Worm (Caenorhabditis elegans) whole organism, late embryonic: ENCODE measurements around the gene C34F6.10.

Source experiments
- C08G9.2 ChIP-seq: sonication (generic microtip); optimal IDR thresholded peaks from 2 replicates; lab custom pipeline; 2016; ENCODE audit warnings: mild to moderate bottlenecking, missing genetic modification characterization, moderate library complexity, missing compliant biosample characterization
- F13H6.1 ChIP-seq: sonication (generic microtip); optimal IDR thresholded peaks from 2 replicates; lab custom pipeline; 2016; ENCODE audit warnings: missing genetic modification characterization, missing compliant biosample characterization
- K02D7.2 ChIP-seq: sonication (generic microtip); optimal IDR thresholded peaks from 2 replicates; lab custom pipeline; 2017; ENCODE audit warnings: mild to moderate bottlenecking, missing genetic modification characterization, missing compliant biosample characterization
- K09A11.1 ChIP-seq: sonication (generic microtip); optimal IDR thresholded peaks from 2 replicates; lab custom pipeline; 2017; ENCODE audit warnings: antibody characterized with exemption, mild to moderate bottlenecking, missing genetic modification characterization, missing compliant biosample characterization; ENCODE audit not compliant: insufficient read depth
- ama-1 ChIP-seq: fragments of 150-350 bp; optimal IDR thresholded peaks from 2 replicates; lab custom pipeline; 2014
- ceh-14 ChIP-seq: sonication (generic microtip); optimal IDR thresholded peaks from 2 replicates; lab custom pipeline; 2016; ENCODE audit warnings: missing genotype, missing genetic modification characterization, missing compliant biosample characterization
- ceh-18 ChIP-seq: sonication (generic microtip); optimal IDR thresholded peaks from 2 replicates; lab custom pipeline; 2016; ENCODE audit warnings: missing genetic modification characterization, missing compliant biosample characterization
- ceh-2 ChIP-seq: sonication (generic microtip); optimal IDR thresholded peaks from 2 replicates; lab custom pipeline; 2016; ENCODE audit warnings: missing genotype, missing genetic modification characterization, missing compliant biosample characterization
- ceh-24 ChIP-seq: sonication (generic microtip); optimal IDR thresholded peaks from 2 replicates; lab custom pipeline; 2016; ENCODE audit warnings: mild to moderate bottlenecking, missing genetic modification characterization, missing compliant biosample characterization
- ceh-31 ChIP-seq: sonication (generic microtip); optimal IDR thresholded peaks from 2 replicates; lab custom pipeline; 2016; ENCODE audit warnings: missing genetic modification characterization, missing compliant biosample characterization
- ceh-34 ChIP-seq: sonication (generic microtip); optimal IDR thresholded peaks from 2 replicates; lab custom pipeline; 2016; ENCODE audit warnings: mild to moderate bottlenecking, missing genetic modification characterization, missing compliant biosample characterization
- ceh-9 ChIP-seq: sonication (generic microtip); optimal IDR thresholded peaks from 2 replicates; lab custom pipeline; 2016; ENCODE audit warnings: mild to moderate bottlenecking, missing genetic modification characterization, inconsistent platforms, missing compliant biosample characterization
- dmd-4 ChIP-seq: sonication (generic microtip); optimal IDR thresholded peaks from 2 replicates; lab custom pipeline; 2016; ENCODE audit warnings: borderline replicate concordance, missing genetic modification characterization, missing compliant biosample characterization
- dve-1 ChIP-seq: sonication (generic microtip); optimal IDR thresholded peaks from 2 replicates; lab custom pipeline; 2017; ENCODE audit warnings: antibody characterized with exemption, mild to moderate bottlenecking, missing genetic modification characterization, missing compliant biosample characterization
- elt-2 ChIP-seq: sonication (generic microtip); optimal IDR thresholded peaks from 2 replicates; lab custom pipeline; 2016; ENCODE audit warnings: missing genetic modification reagents, missing genetic modification characterization, missing compliant biosample characterization
- elt-4 ChIP-seq: sonication (generic microtip); optimal IDR thresholded peaks from 2 replicates; lab custom pipeline; 2016; ENCODE audit warnings: missing genetic modification characterization, missing compliant biosample characterization
- fax-1 ChIP-seq: sonication (generic microtip); optimal IDR thresholded peaks from 2 replicates; lab custom pipeline; 2016; ENCODE audit warnings: missing genotype, missing genetic modification characterization, missing compliant biosample characterization
- fkh-10 ChIP-seq: fragments of 150-350 bp; optimal IDR thresholded peaks from 2 replicates; lab custom pipeline; 2014; ENCODE audit warnings: missing biosample characterization, missing genetic modification reagents, missing genetic modification characterization
- fkh-6 ChIP-seq: sonication (generic microtip); optimal IDR thresholded peaks from 2 replicates; lab custom pipeline; 2016; ENCODE audit warnings: missing genetic modification characterization, missing compliant biosample characterization
- hlh-30 ChIP-seq: sonication (generic microtip); optimal IDR thresholded peaks from 2 replicates; lab custom pipeline; 2017; ENCODE audit warnings: antibody characterized with exemption, missing genetic modification characterization, missing compliant biosample characterization; ENCODE audit not compliant: insufficient read depth
- hlh-6 ChIP-seq: sonication (generic microtip); optimal IDR thresholded peaks from 2 replicates; lab custom pipeline; 2016; ENCODE audit warnings: missing genotype, missing genetic modification characterization, missing compliant biosample characterization
- hlh-8 ChIP-seq: sonication (generic microtip); optimal IDR thresholded peaks from 2 replicates; lab custom pipeline; 2016; ENCODE audit warnings: missing genotype, missing genetic modification characterization, missing compliant biosample characterization
- lim-6 ChIP-seq: sonication (generic microtip); optimal IDR thresholded peaks from 2 replicates; lab custom pipeline; 2016; ENCODE audit warnings: missing genetic modification characterization, missing compliant biosample characterization
- lin-11 ChIP-seq: fragments of 200-800 bp; sonication (Bioruptor generic); optimal IDR thresholded peaks from 2 replicates; lab custom pipeline; 2018; ENCODE audit warnings: mild to moderate bottlenecking, missing genetic modification characterization, missing compliant biosample characterization
- nfya-1 ChIP-seq: sonication (generic microtip); optimal IDR thresholded peaks from 2 replicates; lab custom pipeline; 2017; ENCODE audit warnings: missing genetic modification characterization, mild to moderate bottlenecking, missing compliant biosample characterization, antibody characterized with exemption, moderate library complexity
- nhr-11 ChIP-seq: fragments of 150-350 bp; optimal IDR thresholded peaks from 2 replicates; lab custom pipeline; 2014; ENCODE audit warnings: missing biosample characterization, missing genetic modification characterization
- nhr-232 ChIP-seq: sonication (generic microtip); optimal IDR thresholded peaks from 2 replicates; lab custom pipeline; 2016; ENCODE audit warnings: missing genetic modification characterization, missing compliant biosample characterization
- npax-4 ChIP-seq: sonication (generic microtip); optimal IDR thresholded peaks from 2 replicates; lab custom pipeline; 2016; ENCODE audit warnings: missing genetic modification characterization, missing compliant biosample characterization
- pag-3 ChIP-seq: sonication (generic microtip); optimal IDR thresholded peaks from 2 replicates; lab custom pipeline; 2016; ENCODE audit warnings: missing compliant biosample characterization, missing genetic modification characterization, borderline replicate concordance
- pat-9 ChIP-seq: fragments of 200-800 bp; sonication (Bioruptor generic); optimal IDR thresholded peaks from 2 replicates; lab custom pipeline; 2018; ENCODE audit warnings: mild to moderate bottlenecking, missing genetic modification characterization, moderate library complexity, missing compliant biosample characterization
- pax-1 ChIP-seq: fragments of 150-350 bp; optimal IDR thresholded peaks from 2 replicates; lab custom pipeline; 2014; ENCODE audit warnings: missing biosample characterization, missing genetic modification characterization
- ref-2 ChIP-seq: sonication (generic microtip); optimal IDR thresholded peaks from 2 replicates; lab custom pipeline; 2016; ENCODE audit warnings: missing genetic modification characterization, missing compliant biosample characterization
- rnt-1 ChIP-seq: sonication (generic microtip); optimal IDR thresholded peaks from 2 replicates; lab custom pipeline; 2016; ENCODE audit warnings: missing genetic modification characterization, missing compliant biosample characterization
- sdc-2 ChIP-seq: sonication (generic microtip); optimal IDR thresholded peaks from 2 replicates; lab custom pipeline; 2016; ENCODE audit warnings: missing genotype, missing genetic modification characterization, missing compliant biosample characterization
- sox-2 ChIP-seq: fragments of 200-800 bp; sonication (Bioruptor generic); IDR thresholded peaks from 2 replicates; pipeline ENCODE4 v1.3.6; 2022; ENCODE audit warnings: missing genetic modification reagents, missing genetic modification characterization, missing compliant biosample characterization
- sox-4 ChIP-seq: sonication (generic microtip); optimal IDR thresholded peaks from 2 replicates; lab custom pipeline; 2017; ENCODE audit warnings: mild to moderate bottlenecking, missing genetic modification characterization, inconsistent platforms, missing compliant biosample characterization
- syd-9 ChIP-seq: sonication (generic microtip); optimal IDR thresholded peaks from 2 replicates; lab custom pipeline; 2016; ENCODE audit warnings: mild to moderate bottlenecking, missing genetic modification characterization, moderate library complexity, missing compliant biosample characterization
- tbx-2 ChIP-seq: sonication (generic microtip); optimal IDR thresholded peaks from 2 replicates; lab custom pipeline; 2016; ENCODE audit warnings: missing genetic modification characterization, missing compliant biosample characterization
- unc-3 ChIP-seq, 2 experiments: fragments of 200-800 bp in 1 of 2; sonication (Bioruptor generic) in 1 of 2; sonication (generic microtip) in 1 of 2; conservative IDR thresholded peaks in 1 of 2; optimal IDR thresholded peaks in 1 of 2; 2 replicates each; pipeline versions ENCODE4 v1.3.6 to Lab custom; 2016 to 2022; ENCODE audit warnings: missing compliant biosample characterization in 2 of 2, missing genetic modification characterization in 2 of 2, missing genetic modification reagents in 1 of 2
- unc-42 ChIP-seq: sonication (generic microtip); optimal IDR thresholded peaks from 2 replicates; lab custom pipeline; 2016; ENCODE audit warnings: missing genotype, missing genetic modification characterization, missing compliant biosample characterization
- unc-55 ChIP-seq: sonication (generic microtip); optimal IDR thresholded peaks from 2 replicates; lab custom pipeline; 2017; ENCODE audit warnings: missing biosample characterization, missing genetic modification reagents, missing genetic modification characterization
- unc-86 ChIP-seq: sonication (generic microtip); optimal IDR thresholded peaks from 2 replicates; lab custom pipeline; 2016; ENCODE audit warnings: missing genetic modification characterization, missing compliant biosample characterization

C34F6.10 gene

DNA sequence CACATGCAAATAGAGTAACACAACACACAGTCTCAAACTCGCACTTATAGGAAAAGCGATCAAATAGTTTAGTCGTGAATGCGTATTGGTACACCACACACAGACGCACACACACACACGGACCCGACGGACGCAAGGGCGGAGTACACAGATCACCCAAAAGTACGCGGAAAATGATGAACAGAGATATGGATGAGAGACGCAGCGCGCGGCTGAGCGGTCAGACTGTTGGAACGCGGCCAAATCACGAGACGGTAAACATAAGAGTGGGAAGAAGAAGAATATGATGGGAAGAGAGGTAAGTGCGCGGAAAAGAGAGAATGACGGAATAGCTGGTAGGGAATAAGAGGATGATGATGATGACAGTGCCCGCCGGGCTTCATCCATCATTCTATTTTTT lies 7.6 kb upstream of the C34F6.10 start:
- TF ChIP-seq sdc-2 (tag; lab: Kevin White, UChicago) = peak; percentile 58
- peak; percentile 44 for TF ChIP-seq C08G9.2 (tag; lab: Kevin White, UChicago)
- no peak for TF ChIP-seq unc-55
- TF ChIP-seq rnt-1 (tag; lab: Kevin White, UChicago) = peak; percentile 37
- no peak for TF ChIP-seq lin-11
- peak; percentile 75 for TF ChIP-seq hlh-6
- TF ChIP-seq fax-1 (tag; lab: Kevin White, UChicago) = no peak
- TF ChIP-seq fkh-6 (tag; lab: Kevin White, UChicago) = peak; percentile 28
- peak; percentile 27 for TF ChIP-seq dve-1 (tag; lab: Kevin White, UChicago)
- no peak for TF ChIP-seq nhr-232
- no peak for TF ChIP-seq pag-3 (tag; lab: Kevin White, UChicago)
- peak; percentile 79 for TF ChIP-seq ceh-34 (tag; lab: Kevin White, UChicago)
- TF ChIP-seq tbx-2 (tag; lab: Kevin White, UChicago) = peak; percentile 47
- peak; percentile 19 for TF ChIP-seq ref-2 (tag; lab: Kevin White, UChicago)
- peak; percentile 92 for TF ChIP-seq hlh-30 (tag; lab: Kevin White, UChicago)
- peak; percentile 3 for TF ChIP-seq elt-2 (tag; lab: Kevin White, UChicago)
- TF ChIP-seq K09A11.1 (tag; lab: Kevin White, UChicago) = no peak
- no peak for TF ChIP-seq hlh-8
- TF ChIP-seq unc-42 (tag; lab: Kevin White, UChicago) = no peak
- no peak for TF ChIP-seq sox-4 (tag; lab: Kevin White, UChicago)
- no peak for TF ChIP-seq fkh-10 (GFP tag; lab: Kevin White, UChicago)
- peak; percentile 59 for TF ChIP-seq ceh-2 (tag; lab: Kevin White, UChicago)
- no peak for TF ChIP-seq pat-9 (tag; lab: Kevin White, UChicago)
- no peak for TF ChIP-seq npax-4 (tag; lab: Kevin White, UChicago)
- TF ChIP-seq unc-3 (GFP tag; conservative IDR thresholded peaks at IDR 0.05; lab: Robert Waterston, UW) = no peak
- no peak for TF ChIP-seq unc-3 (tag; optimal IDR thresholded peaks at IDR 0.05; lab: Kevin White, UChicago)
- TF ChIP-seq ceh-24 (tag; lab: Kevin White, UChicago) = no peak
- TF ChIP-seq ceh-18 (tag; lab: Kevin White, UChicago) = peak; percentile 17
- peak; percentile 40 for TF ChIP-seq ceh-31 (tag; lab: Kevin White, UChicago)
- no peak for TF ChIP-seq elt-4 (tag; lab: Kevin White, UChicago)
- no peak for TF ChIP-seq ama-1 (lab: Kevin White, UChicago)
- no peak for TF ChIP-seq F13H6.1 (tag; lab: Kevin White, UChicago)
- TF ChIP-seq syd-9 (tag; lab: Kevin White, UChicago) = no peak
- no peak for TF ChIP-seq nhr-11 (tag; lab: Kevin White, UChicago)
- no peak for TF ChIP-seq dmd-4 (tag; lab: Kevin White, UChicago)
- TF ChIP-seq nfya-1 (tag; lab: Kevin White, UChicago) = peak; percentile 40
- no peak for TF ChIP-seq K02D7.2 (tag; lab: Kevin White, UChicago)

DNA sequence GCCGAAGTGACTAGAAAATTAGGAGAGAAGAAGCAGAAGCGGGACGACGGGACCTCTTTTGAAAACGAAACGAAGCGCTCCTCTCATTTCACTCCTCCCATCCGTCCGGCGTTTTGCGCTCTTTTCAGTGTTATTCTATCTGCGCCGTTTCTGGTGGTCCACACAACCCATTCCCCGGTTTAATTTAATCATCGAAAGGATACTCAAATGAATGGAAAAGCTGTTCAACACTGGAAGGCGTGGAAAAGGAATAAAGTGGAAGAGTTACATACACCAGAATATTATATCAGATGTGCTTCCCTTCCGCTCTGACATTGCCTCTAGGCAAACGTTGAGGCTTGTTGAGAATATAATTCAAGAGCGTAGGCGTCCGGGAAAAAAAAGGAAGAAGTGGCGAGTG lies 4.6 kb upstream of the C34F6.10 start:
- TF ChIP-seq hlh-8 (no peak), nhr-11 (tag; lab: Kevin White, UChicago) (no peak), unc-42 (tag; lab: Kevin White, UChicago) (peak; percentile 76), unc-86 (tag; lab: Kevin White, UChicago) (no peak), sox-2 (GFP tag; lab: Robert Waterston, UW) (no peak), tbx-2 (tag; lab: Kevin White, UChicago) (no peak), unc-55 (no peak)

DNA sequence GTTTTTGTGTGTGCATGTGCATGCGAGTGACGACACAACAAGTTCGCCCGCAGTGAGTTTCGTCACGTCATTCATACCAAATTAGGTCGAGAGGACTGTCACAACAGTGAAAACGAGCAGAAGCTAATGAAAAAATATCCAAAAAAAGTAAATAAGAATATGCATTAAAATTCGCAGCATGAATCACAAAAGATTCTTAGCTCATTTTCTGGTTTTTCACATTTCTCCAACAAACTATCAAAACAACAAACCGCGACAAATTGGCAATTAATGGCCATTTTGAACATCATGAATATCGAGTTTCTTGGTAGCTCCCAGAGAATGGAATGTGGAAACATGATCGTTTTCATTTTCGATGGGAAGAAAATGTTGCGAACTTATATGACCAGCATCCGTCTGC lies 3.2 kb upstream of the C34F6.10 start:
- TF ChIP-seq hlh-8 (no peak), lim-6 (tag; lab: Kevin White, UChicago) (no peak), ceh-24 (tag; lab: Kevin White, UChicago) (no peak), pax-1 (tag; lab: Kevin White, UChicago) (no peak), hlh-30 (tag; lab: Kevin White, UChicago) (no peak), ceh-14 (tag; lab: Kevin White, UChicago) (no peak), F13H6.1 (tag; lab: Kevin White, UChicago) (no peak), ceh-9 (no peak), tbx-2 (tag; lab: Kevin White, UChicago) (no peak), nhr-11 (tag; lab: Kevin White, UChicago) (no peak), lin-11 (no peak), unc-86 (tag; lab: Kevin White, UChicago) (no peak)
